Fruit fly (Drosophila melanogaster) S2 (cell line): Measurements from ENCODE around the gene nxf2.
A peak's percentile ranks its signal among the peaks of the same experiment; 100 is the strongest.

Source experiments
- CG8478 ChIP-seq: fragments of >200 bp; optimal IDR thresholded peaks from 2 replicates; lab custom pipeline; 2018
- CTCF ChIP-seq, 2 experiments: fragments of >200 bp; optimal IDR thresholded peaks; 2 replicates each; lab custom pipeline; 2018

dm6 chr3L:16584074-16584578 is 4.0 kb upstream of the nxf2 start, which contains the start of gene UQCR-C2:
- TF ChIP-seq CTCF (optimal IDR thresholded peaks at IDR 0.05; lab: Kevin White, UChicago): peak in 1 of 2 experiments; percentile 44
- no peak for TF ChIP-seq CG8478 (lab: Kevin White, UChicago)
